Worm (Caenorhabditis elegans) whole organism, young adult: ENCODE data around the gene zyg-9.

Source experiments
- C06A6.2 ChIP-seq: fragments of 200-800 bp; sonication (Bioruptor generic); conservative IDR thresholded peaks from 2 replicates; pipeline ENCODE4 v1.3.6; 2022; ENCODE audit warnings: missing genetic modification characterization, missing compliant biosample characterization
- C17E4.6 ChIP-seq: fragments of 200-800 bp; sonication (Bioruptor generic); IDR thresholded peaks from 2 replicates; pipeline ENCODE4 v1.3.6; 2022; ENCODE audit warnings: missing genetic modification reagents, missing genetic modification characterization, missing compliant biosample characterization
- F10E7.11 ChIP-seq: sonication (generic microtip); optimal IDR thresholded peaks from 2 replicates; lab custom pipeline; 2017; ENCODE audit warnings: mild to moderate bottlenecking, missing genetic modification characterization, moderate library complexity, missing compliant biosample characterization
- F39B2.1 ChIP-seq: fragments of 200-800 bp; sonication (Bioruptor generic); IDR thresholded peaks from 2 replicates; pipeline ENCODE4 v1.3.6; 2022; ENCODE audit warnings: missing genetic modification reagents, missing genetic modification characterization, missing compliant biosample characterization
- F57A8.1 ChIP-seq: fragments of 200-800 bp; sonication (Bioruptor generic); optimal IDR thresholded peaks from 2 replicates; lab custom pipeline; 2018; ENCODE audit warnings: mild to moderate bottlenecking, missing genetic modification characterization, moderate library complexity, missing compliant biosample characterization
- K11D2.4 ChIP-seq: fragments of 200-800 bp; sonication (Bioruptor generic); IDR thresholded peaks from 2 replicates; pipeline ENCODE4 v1.3.6; 2022; ENCODE audit warnings: missing genetic modification reagents, missing genetic modification characterization, missing compliant biosample characterization
- K12H6.12 ChIP-seq: fragments of 200-800 bp; sonication (Bioruptor generic); optimal IDR thresholded peaks from 2 replicates; lab custom pipeline; 2018; ENCODE audit warnings: mild to moderate bottlenecking, missing genetic modification characterization, missing compliant biosample characterization
- T07F8.4 ChIP-seq: sonication (generic microtip); optimal IDR thresholded peaks from 2 replicates; lab custom pipeline; 2016; ENCODE audit warnings: mild to moderate bottlenecking, missing genetic modification characterization, moderate library complexity, missing compliant biosample characterization
- T26A5.8 ChIP-seq: sonication (generic microtip); optimal IDR thresholded peaks from 2 replicates; lab custom pipeline; 2016; ENCODE audit warnings: missing genetic modification characterization, missing compliant biosample characterization
- Y56A3A.18 ChIP-seq: fragments of 200-800 bp; sonication (Bioruptor generic); IDR thresholded peaks from 2 replicates; pipeline ENCODE4 v1.3.6; 2022; ENCODE audit warnings: missing genetic modification reagents, missing genetic modification characterization, missing compliant biosample characterization
- Y79H2A.3 ChIP-seq: fragments of 200-800 bp; sonication (Bioruptor generic); conservative IDR thresholded peaks from 2 replicates; pipeline ENCODE4 v1.3.6; 2022; ENCODE audit warnings: missing genetic modification reagents, missing genetic modification characterization, missing compliant biosample characterization
- aptf-3 ChIP-seq: fragments of 200-800 bp; sonication (Bioruptor generic); IDR thresholded peaks from 2 replicates; pipeline ENCODE4 v1.3.6; 2022; ENCODE audit warnings: missing genetic modification characterization, missing compliant biosample characterization
- attf-3 ChIP-seq: fragments of 200-800 bp; sonication (Bioruptor generic); conservative IDR thresholded peaks from 2 replicates; pipeline ENCODE4 v1.3.6; 2022; ENCODE audit warnings: missing genetic modification reagents, missing genetic modification characterization, missing compliant biosample characterization
- attf-6 ChIP-seq: fragments of 200-800 bp; sonication (Bioruptor generic); IDR thresholded peaks from 2 replicates; pipeline ENCODE4 v1.3.6; 2022; ENCODE audit warnings: missing genetic modification reagents, missing genetic modification characterization, missing compliant biosample characterization
- bed-1 ChIP-seq: fragments of 200-800 bp; sonication (Bioruptor generic); IDR thresholded peaks from 2 replicates; pipeline ENCODE4 v1.3.6; 2022; ENCODE audit warnings: missing genetic modification reagents, missing genetic modification characterization, missing compliant biosample characterization
- cebp-1 ChIP-seq, 2 experiments: fragments of 200-800 bp in 1 of 2; sonication (Bioruptor generic) in 1 of 2; sonication (generic microtip) in 1 of 2; IDR thresholded peaks in 1 of 2; optimal IDR thresholded peaks in 1 of 2; 2 replicates each; pipeline versions ENCODE4 v1.3.6 to Lab custom; 2017 to 2022; ENCODE audit warnings: missing compliant biosample characterization in 2 of 2, missing genetic modification characterization in 2 of 2, mild to moderate bottlenecking in 1 of 2, missing genetic modification reagents in 1 of 2, moderate library complexity in 1 of 2
- ceh-58 ChIP-seq: fragments of 200-800 bp; sonication (Bioruptor generic); IDR thresholded peaks from 2 replicates; pipeline ENCODE4 v1.3.6; 2022; ENCODE audit warnings: missing genetic modification characterization, missing compliant biosample characterization
- ceh-79 ChIP-seq: sonication (generic microtip); optimal IDR thresholded peaks from 2 replicates; lab custom pipeline; 2017; ENCODE audit warnings: mild to moderate bottlenecking, missing genetic modification characterization, missing compliant biosample characterization
- dpl-1 ChIP-seq: fragments of 150-350 bp; optimal IDR thresholded peaks from 2 replicates; lab custom pipeline; 2014; ENCODE audit warnings: missing biosample characterization, missing genetic modification reagents, missing genetic modification characterization
- efl-1 ChIP-seq: fragments of 150-350 bp; optimal IDR thresholded peaks from 2 replicates; lab custom pipeline; 2014; ENCODE audit warnings: missing biosample characterization, missing genetic modification reagents, missing genetic modification characterization
- egl-44 ChIP-seq: fragments of 200-800 bp; sonication (Bioruptor generic); IDR thresholded peaks from 2 replicates; pipeline ENCODE4 v1.3.6; 2022; ENCODE audit warnings: missing genetic modification reagents, missing genetic modification characterization, missing compliant biosample characterization
- ekl-4 ChIP-seq: fragments of 200-800 bp; sonication (Bioruptor generic); IDR thresholded peaks from 2 replicates; pipeline ENCODE4 v1.3.6; 2022; ENCODE audit warnings: missing genetic modification reagents, missing genetic modification characterization, missing compliant biosample characterization
- ets-4 ChIP-seq: fragments of 200-800 bp; sonication (Bioruptor generic); optimal IDR thresholded peaks from 2 replicates; lab custom pipeline; 2018; ENCODE audit warnings: mild to moderate bottlenecking, missing genetic modification characterization, missing compliant biosample characterization
- hmg-20 ChIP-seq: fragments of 200-800 bp; sonication (Bioruptor generic); IDR thresholded peaks from 2 replicates; pipeline ENCODE4 v1.3.6; 2022; ENCODE audit warnings: missing genetic modification reagents, missing genetic modification characterization, missing compliant biosample characterization
- hrde-1 ChIP-seq: sonication (generic microtip); optimal IDR thresholded peaks from 2 replicates; lab custom pipeline; 2016; ENCODE audit warnings: missing genetic modification characterization, mild to moderate bottlenecking, missing compliant biosample characterization, moderate library complexity, missing genotype, missing genetic modification reagents, borderline replicate concordance
- hsf-1 ChIP-seq: fragments of 200-800 bp; sonication (Bioruptor generic); IDR thresholded peaks from 2 replicates; pipeline ENCODE4 v1.3.6; 2022; ENCODE audit warnings: missing genetic modification reagents, missing genetic modification characterization, missing compliant biosample characterization
- lag-1 ChIP-seq: fragments of 200-800 bp; sonication (Bioruptor generic); IDR thresholded peaks from 2 replicates; pipeline ENCODE4 v1.3.6; 2022; ENCODE audit warnings: missing genetic modification reagents, missing genetic modification characterization, missing compliant biosample characterization
- let-526 ChIP-seq: fragments of 200-800 bp; sonication (Bioruptor generic); IDR thresholded peaks from 2 replicates; pipeline ENCODE4 v1.3.6; 2022; ENCODE audit warnings: missing genetic modification reagents, missing genetic modification characterization, missing compliant biosample characterization
- lin-26 ChIP-seq: fragments of 200-800 bp; sonication (Bioruptor generic); IDR thresholded peaks from 2 replicates; pipeline ENCODE4 v1.3.6; 2022; ENCODE audit warnings: missing genetic modification reagents, missing genetic modification characterization, missing compliant biosample characterization
- lin-35 ChIP-seq, 3 experiments: fragments of 150-350 bp in 2 of 3; sonication (generic microtip) in 1 of 3; optimal IDR thresholded peaks; 2 replicates each; lab custom pipeline; 2014 to 2018; ENCODE audit warnings: missing biosample characterization in 3 of 3, missing genetic modification characterization in 3 of 3, missing genetic modification reagents in 3 of 3
- lin-40 ChIP-seq: sonication (generic microtip); optimal IDR thresholded peaks from 2 replicates; lab custom pipeline; 2016; ENCODE audit warnings: missing genetic modification characterization, mild to moderate bottlenecking, missing compliant biosample characterization, missing genotype, missing genetic modification reagents
- lin-54 ChIP-seq: fragments of 200-800 bp; sonication (Bioruptor generic); optimal IDR thresholded peaks from 2 replicates; lab custom pipeline; 2018; ENCODE audit warnings: mild to moderate bottlenecking, missing genetic modification characterization, missing compliant biosample characterization
- madf-6 ChIP-seq: fragments of 200-800 bp; sonication (Bioruptor generic); IDR thresholded peaks from 2 replicates; pipeline ENCODE4 v1.3.6; 2022; ENCODE audit warnings: missing genetic modification reagents, missing genetic modification characterization, missing compliant biosample characterization
- mxl-1 ChIP-seq: sonication (generic microtip); optimal IDR thresholded peaks from 2 replicates; lab custom pipeline; 2016; ENCODE audit warnings: missing genetic modification characterization, missing compliant biosample characterization
- nhr-120 ChIP-seq: fragments of 200-800 bp; sonication (Bioruptor generic); IDR thresholded peaks from 2 replicates; pipeline ENCODE4 v1.3.6; 2022; ENCODE audit warnings: missing genetic modification characterization, missing compliant biosample characterization
- nhr-179 ChIP-seq: sonication (generic microtip); optimal IDR thresholded peaks from 2 replicates; lab custom pipeline; 2016; ENCODE audit warnings: mild to moderate bottlenecking, missing genetic modification characterization, missing compliant biosample characterization
- nhr-80 ChIP-seq: sonication (generic microtip); optimal IDR thresholded peaks from 2 replicates; lab custom pipeline; 2016; ENCODE audit warnings: missing genetic modification characterization, missing compliant biosample characterization
- rec-8 ChIP-seq, 2 experiments: sonication (generic microtip); optimal IDR thresholded peaks; 2 replicates each; lab custom pipeline; 2016; ENCODE audit warnings: mild to moderate bottlenecking in 2 of 2, missing genetic modification characterization in 2 of 2, missing genetic modification reagents in 2 of 2, missing genotype in 2 of 2, missing biosample characterization in 1 of 2, missing compliant biosample characterization in 1 of 2, moderate library complexity in 1 of 2
- repo-1 ChIP-seq: sonication (generic microtip); optimal IDR thresholded peaks from 2 replicates; lab custom pipeline; 2017; ENCODE audit warnings: mild to moderate bottlenecking, missing genetic modification characterization, missing compliant biosample characterization
- rpc-1 ChIP-seq, 2 experiments: fragments of 150-350 bp in 1 of 2; sonication (generic microtip) in 1 of 2; optimal IDR thresholded peaks; 2 replicates each; lab custom pipeline; 2014 to 2018; ENCODE audit warnings: missing biosample characterization in 1 of 2, missing genetic modification characterization in 1 of 2, missing genetic modification reagents in 1 of 2, missing genotype in 1 of 2
- sdz-38 ChIP-seq: sonication (generic microtip); optimal IDR thresholded peaks from 2 replicates; lab custom pipeline; 2016; ENCODE audit warnings: missing genotype, missing genetic modification characterization, missing compliant biosample characterization
- sea-2 ChIP-seq: fragments of 200-800 bp; sonication (Bioruptor generic); IDR thresholded peaks from 2 replicates; pipeline ENCODE4 v1.3.6; 2022; ENCODE audit warnings: missing genetic modification characterization, missing compliant biosample characterization
- snpc-1.3 ChIP-seq: sonication (generic microtip); optimal IDR thresholded peaks from 2 replicates; lab custom pipeline; 2017; ENCODE audit warnings: missing genetic modification characterization, mild to moderate bottlenecking, missing compliant biosample characterization, antibody characterized with exemption, moderate library complexity, missing genotype, missing genetic modification reagents; ENCODE audit not compliant: insufficient read depth
- somi-1 ChIP-seq: fragments of 200-800 bp; sonication (Bioruptor generic); optimal IDR thresholded peaks from 2 replicates; lab custom pipeline; 2018; ENCODE audit warnings: mild to moderate bottlenecking, missing genetic modification characterization, missing compliant biosample characterization
- tbp1 ChIP-seq: fragments of 200-800 bp; sonication (Bioruptor generic); optimal IDR thresholded peaks from 2 replicates; lab custom pipeline; 2018; ENCODE audit warnings: mild to moderate bottlenecking, missing genetic modification characterization, missing compliant biosample characterization
- ztf-22 ChIP-seq: fragments of 200-800 bp; sonication (Bioruptor generic); optimal IDR thresholded peaks from 2 replicates; lab custom pipeline; 2018; ENCODE audit warnings: mild to moderate bottlenecking, missing genetic modification characterization, moderate library complexity, missing compliant biosample characterization

The zyg-9 gene

DNA sequence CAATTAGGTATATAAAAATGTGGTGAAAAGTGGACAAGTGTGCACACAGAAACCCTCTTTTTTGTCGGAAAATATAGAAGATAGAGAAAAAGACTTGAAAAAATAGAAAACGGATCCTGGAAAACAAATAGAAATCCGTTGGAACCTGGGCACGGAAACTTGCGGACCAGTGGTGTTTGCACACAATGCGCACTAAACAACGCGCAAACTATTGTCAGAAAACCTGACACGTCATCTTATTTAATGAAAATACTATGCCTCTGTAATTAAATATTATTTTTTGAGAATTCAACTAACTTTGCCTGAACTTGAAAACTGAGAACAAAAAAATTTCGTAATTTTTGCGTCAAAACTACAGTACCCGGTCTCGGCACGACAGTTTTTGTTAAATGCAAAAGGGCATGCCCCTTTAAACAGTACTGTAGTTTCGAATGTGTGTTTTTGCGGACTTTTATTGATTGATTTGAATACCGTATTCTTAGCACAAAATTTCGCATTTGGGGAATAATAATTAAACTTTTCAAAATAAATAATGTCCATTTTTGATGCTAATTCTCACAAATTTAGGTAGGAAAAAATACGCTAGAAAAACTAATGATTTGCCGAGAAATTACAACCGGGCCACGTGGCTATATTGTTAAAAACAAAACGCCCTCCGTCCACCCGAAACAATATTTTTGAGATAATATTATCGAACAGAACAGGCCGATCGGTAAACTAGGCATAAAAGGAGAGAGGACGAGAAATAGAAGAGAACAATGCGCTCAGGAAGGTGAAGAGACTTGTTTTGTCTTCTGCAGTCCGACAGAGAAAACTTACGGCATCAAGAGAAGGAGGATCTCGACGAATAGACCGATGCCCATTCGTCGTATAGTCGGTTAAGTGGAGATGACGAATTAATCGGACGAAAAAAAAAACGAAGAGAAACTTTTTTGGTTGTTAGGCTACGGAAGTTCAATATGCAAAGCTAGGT, 28.4 kb upstream of the zyg-9 start (continued):
- TF ChIP-seq ztf-22 (no peak), attf-3 (GFP tag; lab: Robert Waterston, UW) (no peak), lin-40 (tag; lab: Kevin White, UChicago) (no peak), rec-8 (tag; optimal IDR thresholded peaks at IDR 0.05; lab: Kevin White, UChicago) (no peak), ceh-58 (GFP tag; lab: Robert Waterston, UW) (no peak), nhr-120 (no peak), somi-1 (GFP tag; lab: Kevin White, UChicago) (no peak), hsf-1 (GFP tag; lab: Robert Waterston, UW) (no peak), repo-1 (tag; lab: Kevin White, UChicago) (no peak), efl-1 (GFP tag; lab: Kevin White, UChicago) (peak; percentile 24), ceh-79 (no peak), tbp1 (GFP tag; lab: Kevin White, UChicago) (peak; percentile 37), egl-44 (GFP tag; lab: Robert Waterston, UW) (no peak), dpl-1 (GFP tag; lab: Kevin White, UChicago) (no peak), mxl-1 (no peak), lag-1 (GFP tag; lab: Robert Waterston, UW) (no peak), lin-35 (GFP tag; optimal IDR thresholded peaks at IDR 0.05; lab: Kevin White, UChicago) (no peak), sdz-38 (no peak), aptf-3 (no peak), snpc-1.3 (tag; lab: Kevin White, UChicago) (no peak), hmg-20 (GFP tag; lab: Robert Waterston, UW) (no peak), lin-26 (GFP tag; lab: Robert Waterston, UW) (no peak), F10E7.11 (tag; lab: Kevin White, UChicago) (no peak), bed-1 (GFP tag; lab: Robert Waterston, UW) (no peak), K12H6.12 (tag; lab: Kevin White, UChicago) (no peak), rpc-1 (optimal IDR thresholded peaks at IDR 0.05; lab: Kevin White, UChicago) (no peak), rpc-1 (tag; optimal IDR thresholded peaks at IDR 0.05; lab: Kevin White, UChicago) (no peak), nhr-179 (no peak), F57A8.1 (GFP tag; lab: Kevin White, UChicago) (no peak), madf-6 (GFP tag; lab: Robert Waterston, UW) (peak; percentile 87), C06A6.2 (no peak), let-526 (GFP tag; lab: Robert Waterston, UW) (no peak), Y79H2A.3 (GFP tag; lab: Robert Waterston, UW) (no peak), F39B2.1 (GFP tag; lab: Robert Waterston, UW) (no peak), T07F8.4 (no peak), cebp-1 (GFP tag; IDR thresholded peaks at IDR 0.05; lab: Robert Waterston, UW) (no peak), cebp-1 (tag; optimal IDR thresholded peaks at IDR 0.05; lab: Kevin White, UChicago) (no peak), K11D2.4 (GFP tag; lab: Robert Waterston, UW) (no peak), nhr-80 (tag; lab: Kevin White, UChicago) (no peak), attf-6 (no peak), T26A5.8 (tag; lab: Kevin White, UChicago) (no peak), sea-2 (GFP tag; lab: Robert Waterston, UW) (no peak), hrde-1 (tag; lab: Kevin White, UChicago) (no peak), C17E4.6 (no peak), Y56A3A.18 (GFP tag; lab: Robert Waterston, UW) (no peak), ets-4 (GFP tag; lab: Kevin White, UChicago) (no peak), ekl-4 (GFP tag; lab: Robert Waterston, UW) (no peak), lin-54 (peak; percentile 47)
